Worm (Caenorhabditis elegans) whole organism, L1 larva: ENCODE results near the gene ubc-1.

ENCODE experiments used
- ceh-90 ChIP-seq: sonication (generic microtip); optimal IDR thresholded peaks from 2 replicates; lab custom pipeline; 2016; ENCODE audit warnings: missing genetic modification characterization, missing compliant biosample characterization
- elt-3 ChIP-seq, 6 experiments: fragments of 150-350 bp in 1 of 6; sonication (generic microtip); optimal IDR thresholded peaks; 2 replicates each; lab custom pipeline; 2017 to 2018; ENCODE audit warnings: missing biosample characterization in 6 of 6, missing genetic modification characterization in 6 of 6, inconsistent platforms in 1 of 6
- fkh-10 ChIP-seq: sonication (generic microtip); optimal IDR thresholded peaks from 2 replicates; lab custom pipeline; 2017; ENCODE audit warnings: missing biosample characterization, missing genetic modification reagents, missing genetic modification characterization
- nhr-19 ChIP-seq: fragments of 200-800 bp; sonication (Bioruptor generic); conservative IDR thresholded peaks from 2 replicates; pipeline ENCODE4 v1.3.6; 2022; ENCODE audit warnings: missing genetic modification characterization, missing compliant biosample characterization
- nhr-237 ChIP-seq: fragments of 150-350 bp; optimal IDR thresholded peaks from 2 replicates; lab custom pipeline; 2014; ENCODE audit warnings: missing biosample characterization, missing genetic modification characterization
- nhr-28 ChIP-seq: fragments of 150-350 bp; optimal IDR thresholded peaks from 2 replicates; lab custom pipeline; 2014; ENCODE audit warnings: missing biosample characterization, missing genetic modification characterization
- skn-1 ChIP-seq: fragments of 150-350 bp; optimal IDR thresholded peaks from 2 replicates; lab custom pipeline; 2014; ENCODE audit warnings: missing biosample characterization, missing genetic modification characterization
- swsn-7 ChIP-seq: sonication (generic microtip); optimal IDR thresholded peaks from 2 replicates; lab custom pipeline; 2016; ENCODE audit warnings: missing genetic modification characterization, missing compliant biosample characterization
- vab-15 ChIP-seq: sonication (generic microtip); optimal IDR thresholded peaks from 2 replicates; lab custom pipeline; 2017; ENCODE audit warnings: missing genotype, mild to moderate bottlenecking, missing genetic modification characterization, missing compliant biosample characterization
- zag-1 ChIP-seq: fragments of 150-350 bp; optimal IDR thresholded peaks from 2 replicates; lab custom pipeline; 2014; ENCODE audit warnings: missing biosample characterization, missing genetic modification characterization
- ztf-11 ChIP-seq, 2 experiments: sonication (generic microtip); optimal IDR thresholded peaks; 2 replicates each; lab custom pipeline; 2016 to 2017; ENCODE audit warnings: missing genetic modification characterization in 2 of 2, missing biosample characterization in 1 of 2, missing compliant biosample characterization in 1 of 2

- no peak for TF ChIP-seq skn-1
- no peak for TF ChIP-seq zag-1 (tag; lab: Kevin White, UChicago)
- no peak for TF ChIP-seq swsn-7 (tag; lab: Kevin White, UChicago)
- no peak for TF ChIP-seq elt-3 (tag; optimal IDR thresholded peaks at IDR 0.05; lab: Kevin White, UChicago)
- TF ChIP-seq fkh-10 (GFP tag; lab: Kevin White, UChicago) = no peak
- TF ChIP-seq vab-15 (tag; lab: Kevin White, UChicago) = no peak
- no peak for TF ChIP-seq nhr-237 (tag; lab: Kevin White, UChicago)
- TF ChIP-seq ztf-11 (tag; optimal IDR thresholded peaks at IDR 0.05; lab: Kevin White, UChicago) = no peak
- no peak for TF ChIP-seq ceh-90
- no peak for TF ChIP-seq nhr-28 (tag; lab: Kevin White, UChicago)
- TF ChIP-seq nhr-19 (GFP tag; lab: Robert Waterston, UW) = no peak
These were observed 49.3 kb downstream of the ubc-1 start, which contains the start of the genes K08D10.10 and R07C12.1 for ce11 chrIV:4152143-4152542.
